Fruit fly (Drosophila melanogaster) Kc167 (cell line): Measurements from ENCODE around the gene CG31804.

Experiments
- Sin3A ChIP-seq: fragments of >200 bp; optimal IDR thresholded peaks from 2 replicates; lab custom pipeline; 2018; ENCODE audit warnings: missing external identifiers
- h ChIP-seq: fragments of >200 bp; optimal IDR thresholded peaks from 3 replicates; lab custom pipeline; 2018; ENCODE audit warnings: missing external identifiers
- ttk ChIP-seq: sonication (Bioruptor generic); optimal IDR thresholded peaks from 2 replicates; lab custom pipeline; 2017; ENCODE audit warnings: missing external identifiers

dm6 chr2L:17410358-17410757 lies 47.1 kb downstream of the CG31804 start, which contains the start of the genes Polr2J and CG15141:
- no peak for TF ChIP-seq h
- no peak for TF ChIP-seq ttk
- no peak for TF ChIP-seq Sin3A (lab: Kevin White, UChicago)
